Fruit fly (Drosophila melanogaster) whole organism, embryonic: Measurements from ENCODE around the gene CG13896.

Experiments
- B-H2 ChIP-seq: fragments of 200-800 bp; sonication (Bioruptor generic); optimal IDR thresholded peaks from 2 replicates; lab custom pipeline; 2018; ENCODE audit warnings: missing biosample characterization, mild to moderate bottlenecking, missing genetic modification characterization
- Blimp-1 ChIP-seq: fragments of 200-800 bp; sonication (Bioruptor generic); optimal IDR thresholded peaks from 3 replicates; lab custom pipeline; 2018; ENCODE audit warnings: missing biosample characterization, missing genetic modification characterization, mild to moderate bottlenecking, moderate library complexity, missing genetic modification reagents
- CG10366 ChIP-seq: fragments of 200-800 bp; sonication (Bioruptor generic); IDR thresholded peaks from 2 replicates; pipeline ENCODE4 v1.3.6; 2022; ENCODE audit warnings: missing biosample characterization, missing genetic modification characterization
- CG10462 ChIP-seq: fragments of 200-800 bp; sonication (Bioruptor generic); optimal IDR thresholded peaks from 2 replicates; lab custom pipeline; 2016; ENCODE audit warnings: missing biosample characterization, missing genetic modification characterization
- CG10959 ChIP-seq: fragments of 200-800 bp; sonication (Bioruptor generic); IDR thresholded peaks from 2 replicates; pipeline ENCODE4 v1.3.6; 2022; ENCODE audit warnings: missing biosample characterization, missing genetic modification characterization
- CG12236 ChIP-seq: fragments of 200-800 bp; sonication (Bioruptor generic); optimal IDR thresholded peaks from 2 replicates; lab custom pipeline; 2016; ENCODE audit warnings: missing biosample characterization, missing genetic modification characterization
- CG12769 ChIP-seq: fragments of 200-800 bp; sonication (Bioruptor generic); optimal IDR thresholded peaks from 2 replicates; lab custom pipeline; 2019; ENCODE audit warnings: missing biosample characterization, mild to moderate bottlenecking, missing genetic modification characterization, moderate library complexity
- CG13624 ChIP-seq: fragments of 200-800 bp; sonication (Bioruptor generic); optimal IDR thresholded peaks from 2 replicates; lab custom pipeline; 2016; ENCODE audit warnings: missing biosample characterization, missing genetic modification characterization
- CG1529 ChIP-seq: fragments of 200-800 bp; sonication (Bioruptor generic); optimal IDR thresholded peaks from 3 replicates; lab custom pipeline; 2018; ENCODE audit warnings: missing biosample characterization, missing genetic modification characterization
- CG17568 ChIP-seq: fragments of 200-800 bp; sonication (Bioruptor generic); optimal IDR thresholded peaks from 2 replicates; lab custom pipeline; 2018; ENCODE audit warnings: missing biosample characterization, mild to moderate bottlenecking, missing genetic modification characterization, moderate library complexity
- CG2129 ChIP-seq: fragments of 200-800 bp; sonication (Bioruptor generic); IDR thresholded peaks from 2 replicates; pipeline ENCODE4 v1.3.6; 2022; ENCODE audit warnings: missing biosample characterization, missing genetic modification characterization; ENCODE audit not compliant: partially characterized antibody
- CG30020 ChIP-seq: fragments of 200-800 bp; optimal IDR thresholded peaks from 2 replicates; lab custom pipeline; 2019; ENCODE audit warnings: missing biosample characterization, mild to moderate bottlenecking, missing genetic modification characterization, moderate library complexity
- CG31441 ChIP-seq: fragments of 200-800 bp; sonication (Bioruptor generic); IDR thresholded peaks from 2 replicates; pipeline ENCODE4 v1.3.6; 2022; ENCODE audit warnings: missing biosample characterization, missing genetic modification characterization
- CG3407 ChIP-seq: fragments of 200-800 bp; sonication (Bioruptor generic); optimal IDR thresholded peaks from 2 replicates; lab custom pipeline; 2018; ENCODE audit warnings: missing biosample characterization, mild to moderate bottlenecking, missing genetic modification characterization
- CG3726 ChIP-seq: fragments of 200-800 bp; sonication (Bioruptor generic); IDR thresholded peaks from 3 replicates; pipeline ENCODE4, ENCODE4 v1.3.6; 2022; ENCODE audit warnings: missing biosample characterization, missing genetic modification characterization
- CG3838 ChIP-seq: fragments of 200-800 bp; sonication (Bioruptor generic); optimal IDR thresholded peaks from 3 replicates; lab custom pipeline; 2016; ENCODE audit warnings: missing biosample characterization, missing genetic modification characterization
- CG4730 ChIP-seq: fragments of 200-800 bp; sonication (Bioruptor generic); IDR thresholded peaks from 2 replicates; pipeline ENCODE4 v1.3.6; 2022; ENCODE audit warnings: missing biosample characterization, missing genetic modification characterization
- CG4820 ChIP-seq: fragments of 200-800 bp; sonication (Bioruptor generic); optimal IDR thresholded peaks from 3 replicates; lab custom pipeline; 2016; ENCODE audit warnings: missing biosample characterization, missing genetic modification characterization
- CG6254 ChIP-seq: fragments of 200-800 bp; sonication (Bioruptor generic); optimal IDR thresholded peaks from 3 replicates; lab custom pipeline; 2017; ENCODE audit warnings: mild to moderate bottlenecking, missing biosample characterization, missing genetic modification reagents, missing genetic modification characterization
- CG7786 ChIP-seq: fragments of 200-800 bp; sonication (Bioruptor generic); optimal IDR thresholded peaks from 2 replicates; lab custom pipeline; 2016; ENCODE audit warnings: missing biosample characterization, missing genetic modification characterization
- CG8089 ChIP-seq: fragments of 200-800 bp; sonication (Bioruptor generic); optimal IDR thresholded peaks from 3 replicates; lab custom pipeline; 2016; ENCODE audit warnings: missing biosample characterization, missing genetic modification characterization
- CHES-1-like ChIP-seq: fragments of 200-800 bp; sonication (Bioruptor generic); optimal IDR thresholded peaks from 2 replicates; lab custom pipeline; 2016; ENCODE audit warnings: missing biosample characterization, missing genetic modification characterization
- Fer3 ChIP-seq: fragments of 200-800 bp; sonication (Bioruptor generic); optimal IDR thresholded peaks from 2 replicates; lab custom pipeline; 2018; ENCODE audit warnings: missing biosample characterization, mild to moderate bottlenecking, missing genetic modification characterization, moderate library complexity
- Hr39 ChIP-seq: fragments of >200 bp; optimal IDR thresholded peaks from 2 replicates; lab custom pipeline; 2017
- Lhr ChIP-seq: fragments of 200-800 bp; sonication (Bioruptor generic); optimal IDR thresholded peaks from 3 replicates; lab custom pipeline; 2017; ENCODE audit warnings: mild to moderate bottlenecking, missing biosample characterization, missing genetic modification reagents, missing genetic modification characterization
- MBD-R2 ChIP-seq: fragments of 200-800 bp; sonication (Bioruptor generic); IDR thresholded peaks from 2 replicates; pipeline ENCODE4 v1.3.6; 2022; ENCODE audit warnings: missing biosample characterization, missing genetic modification characterization
- Mes4 ChIP-seq: fragments of 200-800 bp; sonication (Bioruptor generic); optimal IDR thresholded peaks from 2 replicates; lab custom pipeline; 2016; ENCODE audit warnings: missing biosample characterization, missing genetic modification characterization
- Neu2 ChIP-seq: fragments of 200-800 bp; sonication (Bioruptor generic); optimal IDR thresholded peaks from 3 replicates; lab custom pipeline; 2016; ENCODE audit warnings: missing biosample characterization, missing genetic modification characterization, borderline replicate concordance
- NfI ChIP-seq: fragments of 200-800 bp; sonication (Bioruptor generic); optimal IDR thresholded peaks from 3 replicates; lab custom pipeline; 2018; ENCODE audit warnings: missing biosample characterization, mild to moderate bottlenecking, missing genetic modification characterization, moderate library complexity
- Oli ChIP-seq: fragments of 200-800 bp; sonication (Bioruptor generic); optimal IDR thresholded peaks from 2 replicates; lab custom pipeline; 2018; ENCODE audit warnings: missing biosample characterization, mild to moderate bottlenecking, missing genetic modification characterization, moderate library complexity
- Tbp ChIP-seq: fragments of >200 bp; optimal IDR thresholded peaks from 2 replicates; lab custom pipeline; 2018; ENCODE audit warnings: missing biosample characterization, missing genetic modification characterization
- caup ChIP-seq: fragments of 200-800 bp; sonication (Bioruptor generic); optimal IDR thresholded peaks from 3 replicates; lab custom pipeline; 2017; ENCODE audit warnings: missing biosample characterization, mild to moderate bottlenecking, missing genetic modification characterization, moderate library complexity; ENCODE audit not compliant: severe bottlenecking
- crol ChIP-seq: fragments of 200-800 bp; sonication (Bioruptor generic); IDR thresholded peaks from 2 replicates; pipeline ENCODE4 v1.3.6; 2022; ENCODE audit warnings: missing biosample characterization, missing genetic modification characterization
- en ChIP-seq: fragments of 200-800 bp; sonication (Bioruptor generic); optimal IDR thresholded peaks from 2 replicates; lab custom pipeline; 2016; ENCODE audit warnings: missing biosample characterization, missing genetic modification characterization
- fd96Cb ChIP-seq: fragments of 200-800 bp; sonication (Bioruptor generic); optimal IDR thresholded peaks from 2 replicates; lab custom pipeline; 2018; ENCODE audit warnings: missing biosample characterization, mild to moderate bottlenecking, missing genetic modification characterization, moderate library complexity
- ftz-f1 ChIP-seq: fragments of 200-800 bp; sonication (Bioruptor generic); optimal IDR thresholded peaks from 2 replicates; lab custom pipeline; 2016; ENCODE audit warnings: missing biosample characterization, missing genetic modification characterization
- gce ChIP-seq: fragments of 200-800 bp; sonication (Bioruptor generic); IDR thresholded peaks from 3 replicates; pipeline ENCODE4 v1.3.6; 2022; ENCODE audit warnings: missing biosample characterization, missing genetic modification characterization
- grn ChIP-seq: fragments of 200-800 bp; sonication (Bioruptor generic); optimal IDR thresholded peaks from 3 replicates; lab custom pipeline; 2017; ENCODE audit warnings: missing biosample characterization, missing genetic modification characterization
- gsb ChIP-seq: fragments of 200-800 bp; sonication (Bioruptor generic); IDR thresholded peaks from 2 replicates; pipeline ENCODE4 v1.3.6; 2022; ENCODE audit warnings: missing biosample characterization, missing genetic modification characterization
- inv ChIP-seq: fragments of 200-800 bp; sonication (Bioruptor generic); IDR thresholded peaks from 2 replicates; pipeline ENCODE4 v1.3.6; 2022; ENCODE audit warnings: missing biosample characterization, missing genetic modification characterization; ENCODE audit not compliant: partially characterized antibody
- kni ChIP-seq: fragments of 200-800 bp; sonication (Bioruptor generic); optimal IDR thresholded peaks from 3 replicates; lab custom pipeline; 2017; ENCODE audit warnings: mild to moderate bottlenecking, missing biosample characterization, missing genetic modification reagents, missing genetic modification characterization
- oc ChIP-seq: fragments of 200-800 bp; sonication (Bioruptor generic); optimal IDR thresholded peaks from 2 replicates; lab custom pipeline; 2018; ENCODE audit warnings: missing biosample characterization, mild to moderate bottlenecking, missing genetic modification characterization, moderate library complexity
- pnt ChIP-seq: fragments of 200-800 bp; sonication (Bioruptor generic); optimal IDR thresholded peaks from 3 replicates; lab custom pipeline; 2016; ENCODE audit warnings: missing biosample characterization, missing genetic modification characterization
- pros ChIP-seq: fragments of 200-800 bp; sonication (Bioruptor generic); optimal IDR thresholded peaks from 3 replicates; lab custom pipeline; 2019; ENCODE audit warnings: missing biosample characterization, mild to moderate bottlenecking, missing genetic modification characterization, moderate library complexity
- rib ChIP-seq: fragments of 200-800 bp; sonication (Bioruptor generic); IDR thresholded peaks from 2 replicates; pipeline ENCODE4 v1.3.6; 2022; ENCODE audit warnings: missing biosample characterization, missing genetic modification characterization
- sima ChIP-seq: fragments of 200-800 bp; sonication (Bioruptor generic); optimal IDR thresholded peaks from 2 replicates; lab custom pipeline; 2016; ENCODE audit warnings: missing biosample characterization, missing genetic modification characterization
- slou ChIP-seq: fragments of 200-800 bp; sonication (Bioruptor generic); optimal IDR thresholded peaks from 3 replicates; lab custom pipeline; 2016; ENCODE audit warnings: missing biosample characterization, missing genetic modification characterization
- sna ChIP-seq: fragments of 200-800 bp; sonication (Bioruptor generic); IDR thresholded peaks from 2 replicates; pipeline ENCODE4 v1.3.6; 2022; ENCODE audit warnings: missing biosample characterization, missing genetic modification characterization; ENCODE audit not compliant: partially characterized antibody
- ssp ChIP-seq: fragments of 200-800 bp; sonication (Bioruptor generic); IDR thresholded peaks from 2 replicates; pipeline ENCODE4 v1.3.6; 2022; ENCODE audit warnings: missing biosample characterization, missing genetic modification characterization
- stc ChIP-seq: fragments of 200-800 bp; sonication (Bioruptor generic); IDR thresholded peaks from 2 replicates; pipeline ENCODE4 v1.3.6; 2022; ENCODE audit warnings: missing biosample characterization, missing genetic modification characterization
- wdn ChIP-seq: fragments of 200-800 bp; sonication (Bioruptor generic); IDR thresholded peaks from 2 replicates; pipeline ENCODE4 v1.3.6; 2022; ENCODE audit warnings: missing biosample characterization, missing genetic modification characterization
- z ChIP-seq: fragments of 200-800 bp; sonication (Bioruptor generic); IDR thresholded peaks from 3 replicates; pipeline ENCODE4 v1.3.6; 2022; ENCODE audit warnings: missing biosample characterization, missing genetic modification characterization

CG13896 gene

DNA sequence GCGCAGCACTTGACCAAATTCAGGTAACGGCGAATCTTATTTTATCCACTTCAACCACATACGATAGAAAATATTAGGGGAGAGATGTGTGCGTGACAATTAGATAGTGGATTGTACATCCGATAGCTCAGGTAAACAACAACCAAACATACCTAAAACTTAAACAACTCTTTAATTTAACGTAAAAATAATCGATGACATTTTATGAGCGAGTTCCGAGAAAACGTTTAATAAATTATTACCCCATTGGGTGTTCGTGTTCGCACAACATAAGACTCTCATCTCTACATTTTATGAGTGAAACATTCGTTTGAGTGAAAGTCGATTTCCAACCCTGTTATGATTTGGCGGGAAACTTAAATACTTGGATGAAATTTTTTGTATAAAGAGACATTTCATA, 31.4 kb downstream of the CG13896 start, which contains the start of gene CG17129 (continued):
- TF ChIP-seq CG4820 = peak; percentile 73
- TF ChIP-seq CG8089 = peak; percentile 75
- peak; percentile 59 for TF ChIP-seq caup
- TF ChIP-seq oc (tag; lab: Kevin White, UChicago) = peak; percentile 28
- TF ChIP-seq Mes4 = peak; percentile 72
- no peak for TF ChIP-seq CG3726 (GFP tag; lab: Robert Waterston, UW)
- TF ChIP-seq wdn (GFP tag; lab: Robert Waterston, UW) = no peak
- TF ChIP-seq MBD-R2 (GFP tag; lab: Robert Waterston, UW) = peak; percentile 78
- no peak for TF ChIP-seq Tbp (GFP tag; lab: Kevin White, UChicago)
- TF ChIP-seq CG3838 (GFP tag; lab: Kevin White, UChicago) = peak; percentile 54
- peak; percentile 17 for TF ChIP-seq Lhr
- TF ChIP-seq grn (GFP tag; lab: Kevin White, UChicago) = no peak
- peak; percentile 45 for TF ChIP-seq pros (GFP tag; lab: Kevin White, UChicago)
- peak; percentile 27 for TF ChIP-seq B-H2 (GFP tag; lab: Kevin White, UChicago)
- peak; percentile 86 for TF ChIP-seq Blimp-1 (GFP tag; lab: Kevin White, UChicago)
- TF ChIP-seq slou = no peak
- TF ChIP-seq CG12769 (tag; lab: Kevin White, UChicago) = peak; percentile 83
- peak; percentile 68; the same call in 1 of the 2 replicates for TF ChIP-seq CG31441 (GFP tag; lab: Robert Waterston, UW)
- TF ChIP-seq en (GFP tag; lab: Kevin White, UChicago) = peak; percentile 50
- TF ChIP-seq Fer3 (tag; lab: Kevin White, UChicago) = peak; percentile 71
- no peak for TF ChIP-seq gce (GFP tag; lab: Robert Waterston, UW)
- TF ChIP-seq kni = peak; percentile 62
- TF ChIP-seq Hr39 (lab: Kevin White, UChicago) = no peak
- no peak for TF ChIP-seq ftz-f1
- TF ChIP-seq Neu2 (GFP tag; lab: Kevin White, UChicago) = no peak
- TF ChIP-seq CG1529 (GFP tag; lab: Kevin White, UChicago) = peak; percentile 32
- TF ChIP-seq CG17568 (GFP tag; lab: Kevin White, UChicago) = peak; percentile 68
- TF ChIP-seq NfI = peak; percentile 63
- peak; percentile 83 for TF ChIP-seq CHES-1-like (GFP tag; lab: Kevin White, UChicago)
- peak; percentile 43; the same call in 1 of the 2 replicates for TF ChIP-seq rib
- TF ChIP-seq pnt (GFP tag; lab: Kevin White, UChicago) = peak; percentile 76
- TF ChIP-seq CG7786 = peak; percentile 73
- peak; percentile 94 for TF ChIP-seq CG2129 (GFP tag; lab: Robert Waterston, UW)
- TF ChIP-seq CG10959 = peak; percentile 72
- peak; percentile 100 for TF ChIP-seq sna (GFP tag; lab: Robert Waterston, UW)
- peak; percentile 66 for TF ChIP-seq CG4730
- TF ChIP-seq CG12236 = peak; percentile 74
- no peak for TF ChIP-seq gsb (GFP tag; lab: Robert Waterston, UW)
- TF ChIP-seq CG10366 = peak; percentile 67
- TF ChIP-seq stc (GFP tag; lab: Robert Waterston, UW) = peak; percentile 84
- peak; percentile 55 for TF ChIP-seq Oli
- TF ChIP-seq fd96Cb (tag; lab: Kevin White, UChicago) = peak; percentile 70
- no peak for TF ChIP-seq CG6254
- TF ChIP-seq CG10462 (GFP tag; lab: Kevin White, UChicago) = peak; percentile 9
- peak; percentile 28 for TF ChIP-seq sima (GFP tag; lab: Kevin White, UChicago)
- no peak for TF ChIP-seq crol (GFP tag; lab: Robert Waterston, UW)
- peak; percentile 97 for TF ChIP-seq z (GFP tag; lab: Robert Waterston, UW)
- peak; percentile 37 for TF ChIP-seq CG3407 (GFP tag; lab: Kevin White, UChicago)
- TF ChIP-seq ssp (GFP tag; lab: Robert Waterston, UW) = peak; percentile 74
- TF ChIP-seq inv = peak; percentile 91
- peak; percentile 52 for TF ChIP-seq CG30020
- TF ChIP-seq CG13624 (GFP tag; lab: Kevin White, UChicago) = peak; percentile 85
